Fruit fly (Drosophila melanogaster): ENCODE measurements around the gene CG1275.

DNA sequence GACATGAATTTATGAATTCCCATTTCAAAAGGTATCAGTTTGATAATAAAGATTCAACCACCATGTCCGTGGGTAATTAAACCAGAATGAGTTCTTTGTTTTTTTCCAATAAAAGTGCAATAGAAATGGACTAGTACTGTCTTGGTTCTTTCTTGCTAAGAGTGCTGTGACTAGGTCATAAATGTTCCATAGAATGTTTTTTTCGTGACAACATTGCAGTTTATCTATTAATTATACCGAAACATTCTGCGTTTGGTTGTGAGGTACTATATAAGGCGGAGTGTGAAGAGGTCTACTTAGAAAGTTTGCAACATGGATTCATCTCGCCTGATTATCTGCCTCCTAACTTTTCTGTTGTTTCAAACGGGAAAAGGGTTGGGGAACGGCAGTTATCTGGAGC is 10.3 kb upstream of the CG1275 start, which contains the start of gene obst-I:
- TF ChIP-seq grn (GFP tag; optimal IDR thresholded peaks at IDR 0.05) (no peak), CG3726 (GFP tag; IDR thresholded peaks at IDR 0.05) (no peak), B-H1 (GFP tag; IDR thresholded peaks at IDR 0.05) (no peak)
